Worm (Caenorhabditis elegans): ENCODE data around the gene sgn-1.

The sgn-1 gene

ce11 chrII:8814231-8814630 lies 30.8 kb upstream of the sgn-1 start:
- TF ChIP-seq skn-1 (tag; optimal IDR thresholded peaks at IDR 0.05) (no peak), elt-2 (tag; optimal IDR thresholded peaks at IDR 0.05) (no peak), ceh-90 (tag; optimal IDR thresholded peaks at IDR 0.05) (no peak), lin-35 (GFP tag; optimal IDR thresholded peaks at IDR 0.05) (no peak), hpl-2 (GFP tag; optimal IDR thresholded peaks at IDR 0.05) (no peak), C04F5.9 (tag; optimal IDR thresholded peaks at IDR 0.05) (no peak), lsy-2 (tag; optimal IDR thresholded peaks at IDR 0.05) (no peak), jun-1 (tag; optimal IDR thresholded peaks at IDR 0.05) (no peak), swsn-7 (tag; optimal IDR thresholded peaks at IDR 0.05) (no peak)

ce11 chrII:8813659-8814058 lies 30.2 kb upstream of the sgn-1 start:
- TF ChIP-seq nhr-19 (GFP tag; conservative IDR thresholded peaks at IDR 0.05) (peak; percentile 93), vab-15 (tag; optimal IDR thresholded peaks at IDR 0.05) (peak; percentile 28), irx-1 (tag; optimal IDR thresholded peaks at IDR 0.05) (peak; percentile 36), tbx-2 (tag; optimal IDR thresholded peaks at IDR 0.05) (peak; percentile 73), unc-130 (tag; optimal IDR thresholded peaks at IDR 0.05) (peak; percentile 78), rnt-1 (tag; optimal IDR thresholded peaks at IDR 0.05) (no peak), ets-5 (GFP tag; IDR thresholded peaks at IDR 0.05) (no peak), lin-35 (GFP tag; optimal IDR thresholded peaks at IDR 0.05) (peak in 1 of 2 experiments; percentile 70), elt-3 (tag; optimal IDR thresholded peaks at IDR 0.05) (peak in 5 of 6 experiments; percentile 79 to 95 (median 86)), mdl-1 (tag; optimal IDR thresholded peaks at IDR 0.05) (peak in 1 of 2 experiments; percentile 80), swsn-7 (tag; optimal IDR thresholded peaks at IDR 0.05) (no peak), nhr-47 (tag; optimal IDR thresholded peaks at IDR 0.05) (peak; percentile 51), lsy-2 (tag; optimal IDR thresholded peaks at IDR 0.05) (peak in 1 of 2 experiments; percentile 90), nhr-77 (tag; optimal IDR thresholded peaks at IDR 0.05) (peak; percentile 10), nhr-20 (tag; optimal IDR thresholded peaks at IDR 0.05) (peak; percentile 93), blmp-1 (tag; optimal IDR thresholded peaks at IDR 0.05) (peak; percentile 86), nhr-85 (tag) (peak; percentile 98), lir-3 (tag; optimal IDR thresholded peaks at IDR 0.05; ENCODE audit: poor library complexity) (peak; percentile 61), ceh-82 (tag; optimal IDR thresholded peaks at IDR 0.05) (peak in 1 of 3 experiments; percentile 5), mep-1 (tag; optimal IDR thresholded peaks at IDR 0.05) (peak; percentile 13), nhr-90 (tag; optimal IDR thresholded peaks at IDR 0.05; ENCODE audit: poor library complexity) (peak; percentile 74), lin-13 (GFP tag; optimal IDR thresholded peaks at IDR 0.05) (peak; percentile 27), zip-4 (GFP tag; optimal IDR thresholded peaks at IDR 0.05) (no peak), egl-13 (tag; optimal IDR thresholded peaks at IDR 0.05) (no peak), ceh-88 (GFP tag; IDR thresholded peaks at IDR 0.05) (no peak), sup-37 (GFP tag; optimal IDR thresholded peaks at IDR 0.05) (no peak), lin-14 (GFP tag; optimal IDR thresholded peaks at IDR 0.05) (peak; percentile 74), nhr-71 (tag; optimal IDR thresholded peaks at IDR 0.05) (peak; percentile 89), C16A3.4 (tag; optimal IDR thresholded peaks at IDR 0.05) (peak; percentile 70), dpl-1 (GFP tag; optimal IDR thresholded peaks at IDR 0.05) (peak; percentile 1 to 24 (median 21)), snu-23 (GFP tag; optimal IDR thresholded peaks at IDR 0.05) (peak; percentile 82)

ce11 chrII:8812346-8812745 lies 28.9 kb upstream of the sgn-1 start:
- no peak for TF ChIP-seq hlh-17 (GFP tag; optimal IDR thresholded peaks at IDR 0.05; ENCODE audit: borderline replicate concordance)
- TF ChIP-seq mef-2 (tag; optimal IDR thresholded peaks at IDR 0.05), result no peak
- TF ChIP-seq efl-1 (optimal IDR thresholded peaks at IDR 0.05), result no peak
- peak in 1 of 2 experiments; percentile 45 for TF ChIP-seq efl-1 (GFP tag; optimal IDR thresholded peaks at IDR 0.05 in 1 of 2)
- TF ChIP-seq pqm-1 (tag; optimal IDR thresholded peaks at IDR 0.05), result no peak
- no peak for TF ChIP-seq C34B4.2 (tag; optimal IDR thresholded peaks at IDR 0.05)
- peak in 1 of 6 experiments; percentile 23 for TF ChIP-seq elt-3 (tag; optimal IDR thresholded peaks at IDR 0.05)
- no peak for TF ChIP-seq nhr-76 (tag; optimal IDR thresholded peaks at IDR 0.05)

Data from whole organism, L1 larva.